Fruit fly (Drosophila melanogaster) whole organism, embryonic: ENCODE measurements around the gene Agpat1.

Experiments
- Ada2b ChIP-seq: fragments of 200-800 bp; sonication (Bioruptor generic); IDR thresholded peaks from 2 replicates; pipeline ENCODE4 v1.3.6; 2022; ENCODE audit warnings: missing biosample characterization, missing genetic modification characterization
- Aef1 ChIP-seq: fragments of 200-800 bp; sonication (Bioruptor generic); IDR thresholded peaks from 3 replicates; pipeline ENCODE4 v1.3.6; 2022; ENCODE audit warnings: missing biosample characterization, missing genetic modification characterization
- B-H2 ChIP-seq: fragments of 200-800 bp; sonication (Bioruptor generic); optimal IDR thresholded peaks from 2 replicates; lab custom pipeline; 2018; ENCODE audit warnings: missing biosample characterization, mild to moderate bottlenecking, missing genetic modification characterization
- CG10431 ChIP-seq: fragments of 200-800 bp; sonication (Bioruptor generic); optimal IDR thresholded peaks from 3 replicates; lab custom pipeline; 2018; ENCODE audit warnings: missing biosample characterization, mild to moderate bottlenecking, missing genetic modification characterization
- CG10959 ChIP-seq: fragments of 200-800 bp; sonication (Bioruptor generic); IDR thresholded peaks from 2 replicates; pipeline ENCODE4 v1.3.6; 2022; ENCODE audit warnings: missing biosample characterization, missing genetic modification characterization
- CG11085 ChIP-seq: fragments of 200-800 bp; sonication (Bioruptor generic); IDR thresholded peaks from 2 replicates; pipeline ENCODE4 v1.3.6; 2022; ENCODE audit warnings: missing biosample characterization, missing genetic modification characterization
- CG11560 ChIP-seq: fragments of 200-800 bp; sonication (Bioruptor generic); IDR thresholded peaks from 3 replicates; pipeline ENCODE4 v1.3.6; 2022; ENCODE audit warnings: missing biosample characterization, missing genetic modification characterization
- CG12299 ChIP-seq: fragments of 200-800 bp; sonication (Bioruptor generic); optimal IDR thresholded peaks from 2 replicates; lab custom pipeline; 2018; ENCODE audit warnings: missing biosample characterization, mild to moderate bottlenecking, missing genetic modification characterization
- CG13894 ChIP-seq: fragments of 200-800 bp; sonication (Bioruptor generic); optimal IDR thresholded peaks from 3 replicates; lab custom pipeline; 2018; ENCODE audit warnings: missing biosample characterization, mild to moderate bottlenecking, missing genetic modification characterization, moderate library complexity
- CG15073 ChIP-seq: fragments of 200-800 bp; sonication (Bioruptor generic); optimal IDR thresholded peaks from 2 replicates; lab custom pipeline; 2016; ENCODE audit warnings: missing biosample characterization, missing genetic modification characterization
- CG17186 ChIP-seq: fragments of 200-800 bp; sonication (Bioruptor generic); optimal IDR thresholded peaks from 3 replicates; lab custom pipeline; 2017; ENCODE audit warnings: missing biosample characterization, missing genetic modification reagents, missing genetic modification characterization
- CG17359 ChIP-seq: fragments of 200-800 bp; sonication (Bioruptor generic); optimal IDR thresholded peaks from 3 replicates; lab custom pipeline; 2018; ENCODE audit warnings: missing biosample characterization, mild to moderate bottlenecking, missing genetic modification characterization, moderate library complexity
- CG18011 ChIP-seq: fragments of 200-800 bp; sonication (Bioruptor generic); optimal IDR thresholded peaks from 2 replicates; lab custom pipeline; 2017; ENCODE audit warnings: missing biosample characterization, missing genetic modification characterization, mild to moderate bottlenecking, moderate library complexity, missing genotype
- CG30431 ChIP-seq: fragments of 200-800 bp; sonication (Bioruptor generic); optimal IDR thresholded peaks from 2 replicates; lab custom pipeline; 2017; ENCODE audit warnings: missing biosample characterization, missing genetic modification characterization
- CG33213 ChIP-seq: fragments of 200-800 bp; sonication (Bioruptor generic); optimal IDR thresholded peaks from 3 replicates; lab custom pipeline; 2016; ENCODE audit warnings: missing biosample characterization, missing genetic modification characterization
- CG4360 ChIP-seq: fragments of 200-800 bp; sonication (Bioruptor generic); IDR thresholded peaks from 2 replicates; pipeline ENCODE4 v1.3.6; 2022; ENCODE audit warnings: missing biosample characterization, missing genetic modification characterization
- CG4424 ChIP-seq: fragments of 200-800 bp; sonication (Bioruptor generic); optimal IDR thresholded peaks from 3 replicates; lab custom pipeline; 2016; ENCODE audit warnings: missing biosample characterization, missing genetic modification characterization
- CG5953 ChIP-seq: fragments of 200-800 bp; sonication (Bioruptor generic); IDR thresholded peaks from 2 replicates; pipeline ENCODE4 v1.3.6; 2022; ENCODE audit warnings: missing biosample characterization, missing genetic modification characterization
- CG6689 ChIP-seq: fragments of 200-800 bp; sonication (Bioruptor generic); IDR thresholded peaks from 2 replicates; pipeline ENCODE4 v1.3.6; 2022; ENCODE audit warnings: missing biosample characterization, missing genetic modification characterization
- Ets65A ChIP-seq: fragments of 200-800 bp; sonication (Bioruptor generic); peaks from one replicate; lab custom pipeline; 2016; ENCODE audit warnings: missing biosample characterization, missing genetic modification characterization
- Hr3 ChIP-seq: fragments of 200-800 bp; sonication (Bioruptor generic); optimal IDR thresholded peaks from 3 replicates; lab custom pipeline; 2016; ENCODE audit warnings: missing biosample characterization, missing genetic modification characterization
- Hsf ChIP-seq: fragments of 200-800 bp; sonication (Bioruptor generic); optimal IDR thresholded peaks from 3 replicates; lab custom pipeline; 2016; ENCODE audit warnings: missing biosample characterization, missing genetic modification characterization
- Med ChIP-seq: fragments of 200-800 bp; sonication (Bioruptor generic); peaks from one replicate; lab custom pipeline; 2016; ENCODE audit warnings: missing biosample characterization, missing genetic modification characterization, mild to moderate bottlenecking, inconsistent platforms, moderate library complexity
- Rx ChIP-seq: fragments of 200-800 bp; sonication (Bioruptor generic); IDR thresholded peaks from 2 replicates; pipeline ENCODE4 v1.3.6; 2022; ENCODE audit warnings: missing biosample characterization, missing genetic modification characterization
- Sin3A ChIP-seq: fragments of >200 bp; optimal IDR thresholded peaks from 2 replicates; lab custom pipeline; 2018
- Sox100B ChIP-seq: fragments of 200-800 bp; sonication (Bioruptor generic); optimal IDR thresholded peaks from 3 replicates; lab custom pipeline; 2018; ENCODE audit warnings: missing biosample characterization, mild to moderate bottlenecking, missing genetic modification characterization
- TFAM ChIP-seq: fragments of 200-800 bp; sonication (Bioruptor generic); optimal IDR thresholded peaks from 2 replicates; lab custom pipeline; 2017; ENCODE audit warnings: missing biosample characterization, missing genetic modification characterization, inconsistent platforms
- ap ChIP-seq: fragments of 200-800 bp; sonication (Bioruptor generic); IDR thresholded peaks from 2 replicates; pipeline ENCODE4 v1.3.6; 2022; ENCODE audit warnings: missing biosample characterization, missing genetic modification characterization
- caup ChIP-seq: fragments of 200-800 bp; sonication (Bioruptor generic); optimal IDR thresholded peaks from 3 replicates; lab custom pipeline; 2017; ENCODE audit warnings: missing biosample characterization, mild to moderate bottlenecking, missing genetic modification characterization, moderate library complexity; ENCODE audit not compliant: severe bottlenecking
- cg ChIP-seq: fragments of 200-800 bp; sonication (Bioruptor generic); optimal IDR thresholded peaks from 3 replicates; lab custom pipeline; 2019; ENCODE audit warnings: missing biosample characterization, mild to moderate bottlenecking, missing genetic modification characterization, moderate library complexity
- chinmo ChIP-seq: fragments of 200-800 bp; sonication (Bioruptor generic); IDR thresholded peaks from 4 replicates; pipeline ENCODE4 v1.3.6; 2022; ENCODE audit warnings: missing biosample characterization, missing genetic modification characterization; ENCODE audit not compliant: partially characterized antibody
- crol ChIP-seq: fragments of 200-800 bp; sonication (Bioruptor generic); IDR thresholded peaks from 2 replicates; pipeline ENCODE4 v1.3.6; 2022; ENCODE audit warnings: missing biosample characterization, missing genetic modification characterization
- cwo ChIP-seq: fragments of 200-800 bp; sonication (Bioruptor generic); optimal IDR thresholded peaks from 3 replicates; lab custom pipeline; 2017; ENCODE audit warnings: missing biosample characterization, missing genetic modification characterization, mild to moderate bottlenecking, moderate library complexity, missing genetic modification reagents
- dimm ChIP-seq: fragments of 200-800 bp; sonication (Bioruptor generic); IDR thresholded peaks from 2 replicates; pipeline ENCODE4 v1.3.6; 2022; ENCODE audit warnings: missing biosample characterization, missing genetic modification characterization
- dmrt99B ChIP-seq: fragments of 200-800 bp; sonication (Bioruptor generic); optimal IDR thresholded peaks from 2 replicates; lab custom pipeline; 2018; ENCODE audit warnings: missing biosample characterization, mild to moderate bottlenecking, missing genetic modification characterization, moderate library complexity
- dpn ChIP-seq, 2 experiments: fragments of 200-800 bp; sonication (Bioruptor generic); optimal IDR thresholded peaks; 3 replicates each; lab custom pipeline; 2016; ENCODE audit warnings: missing biosample characterization in 2 of 2, missing genetic modification characterization in 2 of 2
- fd3F ChIP-seq: fragments of 200-800 bp; sonication (Bioruptor generic); optimal IDR thresholded peaks from 2 replicates; lab custom pipeline; 2018; ENCODE audit warnings: missing biosample characterization, mild to moderate bottlenecking, missing genetic modification characterization, moderate library complexity
- ftz-f1 ChIP-seq: fragments of 200-800 bp; sonication (Bioruptor generic); optimal IDR thresholded peaks from 2 replicates; lab custom pipeline; 2016; ENCODE audit warnings: missing biosample characterization, missing genetic modification characterization
- grau ChIP-seq: fragments of 200-800 bp; optimal IDR thresholded peaks from 3 replicates; lab custom pipeline; 2019; ENCODE audit warnings: missing biosample characterization, mild to moderate bottlenecking, missing genetic modification characterization, moderate library complexity
- mam ChIP-seq: fragments of 200-800 bp; sonication (Bioruptor generic); optimal IDR thresholded peaks from 3 replicates; lab custom pipeline; 2016; ENCODE audit warnings: missing biosample characterization, missing genetic modification characterization
- oc ChIP-seq: fragments of 200-800 bp; sonication (Bioruptor generic); optimal IDR thresholded peaks from 2 replicates; lab custom pipeline; 2018; ENCODE audit warnings: missing biosample characterization, mild to moderate bottlenecking, missing genetic modification characterization, moderate library complexity
- org-1 ChIP-seq: fragments of 200-800 bp; sonication (Bioruptor generic); optimal IDR thresholded peaks from 2 replicates; lab custom pipeline; 2017; ENCODE audit warnings: missing biosample characterization, missing genetic modification characterization
- otp ChIP-seq: fragments of 200-800 bp; sonication (Bioruptor generic); IDR thresholded peaks from 3 replicates; pipeline ENCODE4, ENCODE4 v1.3.6; 2022; ENCODE audit warnings: missing biosample characterization, missing genetic modification characterization
- sens ChIP-seq: fragments of 200-800 bp; sonication (Bioruptor generic); peaks from one replicate; lab custom pipeline; 2016; ENCODE audit warnings: missing biosample characterization, missing genetic modification characterization
- shn ChIP-seq: fragments of 200-800 bp; sonication (Bioruptor generic); optimal IDR thresholded peaks from 3 replicates; lab custom pipeline; 2016; ENCODE audit warnings: missing biosample characterization, missing genetic modification characterization
- sqz ChIP-seq: fragments of 200-800 bp; sonication (Bioruptor generic); optimal IDR thresholded peaks from 3 replicates; lab custom pipeline; 2018; ENCODE audit warnings: missing biosample characterization, mild to moderate bottlenecking, missing genetic modification characterization
- ssp ChIP-seq: fragments of 200-800 bp; sonication (Bioruptor generic); IDR thresholded peaks from 2 replicates; pipeline ENCODE4 v1.3.6; 2022; ENCODE audit warnings: missing biosample characterization, missing genetic modification characterization
- stc ChIP-seq: fragments of 200-800 bp; sonication (Bioruptor generic); IDR thresholded peaks from 2 replicates; pipeline ENCODE4 v1.3.6; 2022; ENCODE audit warnings: missing biosample characterization, missing genetic modification characterization
- sug ChIP-seq: fragments of 200-800 bp; optimal IDR thresholded peaks from 2 replicates; lab custom pipeline; 2019; ENCODE audit warnings: missing biosample characterization, mild to moderate bottlenecking, missing genetic modification characterization, moderate library complexity
- wdn ChIP-seq: fragments of 200-800 bp; sonication (Bioruptor generic); IDR thresholded peaks from 2 replicates; pipeline ENCODE4 v1.3.6; 2022; ENCODE audit warnings: missing biosample characterization, missing genetic modification characterization
- zf30C ChIP-seq: fragments of 200-800 bp; sonication (Bioruptor generic); optimal IDR thresholded peaks from 3 replicates; lab custom pipeline; 2018; ENCODE audit warnings: missing biosample characterization, mild to moderate bottlenecking, missing genetic modification characterization
- zfh1 ChIP-seq: fragments of 200-800 bp; sonication (Bioruptor generic); IDR thresholded peaks from 3 replicates; pipeline ENCODE4 v1.3.6; 2022; ENCODE audit warnings: missing biosample characterization, missing genetic modification characterization

Gene Agpat1

DNA sequence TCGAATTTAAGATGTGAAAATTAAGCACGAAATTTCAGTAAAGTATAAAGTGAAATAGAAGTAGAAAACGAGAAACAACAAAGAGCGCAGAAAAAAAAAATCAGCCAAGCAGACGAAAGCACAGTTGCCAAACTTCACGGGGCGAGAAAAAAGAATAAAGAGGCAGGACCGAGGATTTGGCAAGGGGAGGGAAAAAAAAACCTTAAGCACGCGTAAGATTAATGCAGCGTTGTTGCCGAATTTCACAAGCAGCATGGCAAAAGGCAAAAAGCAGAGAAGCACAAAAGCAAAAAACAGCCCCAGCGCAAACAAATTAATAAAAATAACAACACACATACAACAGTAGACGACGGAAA is 30.7 kb upstream of the Agpat1 start (continued):
- TF ChIP-seq oc (tag; lab: Kevin White, UChicago) (no peak), TFAM (GFP tag; lab: Kevin White, UChicago) (no peak), sug (tag; lab: Kevin White, UChicago) (no peak), CG5953 (GFP tag; lab: Robert Waterston, UW) (0 out of 2 replicates have a peak, but pooled peaks have one; percentile 55), caup (GFP tag; lab: Kevin White, UChicago) (no peak), CG4360 (no peak), Hr3 (GFP tag; lab: Kevin White, UChicago) (no peak), CG6689 (GFP tag; lab: Robert Waterston, UW) (no peak), cwo (GFP tag; lab: Kevin White, UChicago) (no peak), CG10431 (GFP tag; lab: Kevin White, UChicago) (no peak), fd3F (GFP tag; lab: Kevin White, UChicago) (no peak), zf30C (GFP tag; lab: Kevin White, UChicago) (no peak), CG11085 (no peak), org-1 (GFP tag; lab: Kevin White, UChicago) (no peak), CG12299 (no peak), B-H2 (GFP tag; lab: Kevin White, UChicago) (no peak), otp (peak; percentile 34; the same call in 1 of the 3 replicates), crol (GFP tag; lab: Robert Waterston, UW) (peak; percentile 25; the same call in 1 of the 2 replicates), shn (GFP tag; lab: Kevin White, UChicago) (no peak), CG17186 (GFP tag; lab: Kevin White, UChicago) (no peak), Hsf (no peak), wdn (GFP tag; lab: Robert Waterston, UW) (0 out of 2 replicates have a peak, but pooled peaks have one; percentile 3), CG33213 (GFP tag; lab: Kevin White, UChicago) (no peak), Ada2b (GFP tag; lab: Robert Waterston, UW) (no peak), dimm (GFP tag; lab: Robert Waterston, UW) (0 out of 2 replicates have a peak, but pooled peaks have one; percentile 19), zfh1 (GFP tag; lab: Robert Waterston, UW) (peak; percentile 35; the same call in 1 of the 3 replicates), dmrt99B (tag; lab: Kevin White, UChicago) (no peak), CG13894 (tag; lab: Kevin White, UChicago) (no peak), ssp (GFP tag; lab: Robert Waterston, UW) (no peak), sqz (GFP tag; lab: Kevin White, UChicago) (peak; percentile 80), Sox100B (no peak), CG4424 (GFP tag; lab: Kevin White, UChicago) (no peak), ap (GFP tag; lab: Robert Waterston, UW) (0 out of 2 replicates have a peak, but pooled peaks have one; percentile 20), Aef1 (GFP tag; lab: Robert Waterston, UW) (no peak), dpn (GFP tag; optimal IDR thresholded peaks at IDR 0.05; lab: Kevin White, UChicago) (no peak), mam (GFP tag; lab: Kevin White, UChicago) (no peak), Med (peak; percentile 74), CG17359 (tag; lab: Kevin White, UChicago) (no peak), Ets65A (peak; percentile 5), Sin3A (no peak), CG15073 (no peak), CG10959 (GFP tag; lab: Robert Waterston, UW) (no peak), sens (GFP tag; lab: Kevin White, UChicago) (peak; percentile 79), CG11560 (tag; lab: Robert Waterston, UW) (no peak), CG18011 (GFP tag; lab: Kevin White, UChicago) (no peak), ftz-f1 (GFP tag; lab: Kevin White, UChicago) (no peak), Rx (GFP tag; lab: Robert Waterston, UW) (peak; percentile 19; the same call in 1 of the 2 replicates), grau (no peak), CG30431 (GFP tag; lab: Kevin White, UChicago) (no peak), chinmo (GFP tag; lab: Robert Waterston, UW) (peak; percentile 27; the same call in 1 of the 4 replicates), cg (GFP tag; lab: Kevin White, UChicago) (no peak), stc (peak; percentile 20; the same call in 1 of the 2 replicates)
